Fruit fly (Drosophila melanogaster): ENCODE measurements around the gene pins.

Gene pins

dm6 chr3R:27607218-27607929 is 24.7 kb downstream of the pins start, which contains the start of the genes dsd and Tusp (continued):
- peak; percentile 86 for TF ChIP-seq Antp (GFP tag; optimal IDR thresholded peaks at IDR 0.05)
- TF ChIP-seq NFAT (GFP tag; IDR thresholded peaks at IDR 0.05), result peak; percentile 86
- TF ChIP-seq CG18476 (GFP tag; optimal IDR thresholded peaks at IDR 0.05), result peak; percentile 54
- no peak for TF ChIP-seq tap (tag; optimal IDR thresholded peaks at IDR 0.05)
- TF ChIP-seq NC2α (GFP tag; optimal IDR thresholded peaks at IDR 0.05), result no peak
- peak; percentile 59 for TF ChIP-seq jumu (GFP tag; optimal IDR thresholded peaks at IDR 0.05)
- peak; percentile 22 for TF ChIP-seq Sry-β (GFP tag; optimal IDR thresholded peaks at IDR 0.05)
- TF ChIP-seq kah (GFP tag; optimal IDR thresholded peaks at IDR 0.05), result peak; percentile 45
- peak; percentile 8 for TF ChIP-seq p53 (GFP tag; optimal IDR thresholded peaks at IDR 0.05)
- TF ChIP-seq Elba2 (GFP tag; optimal IDR thresholded peaks at IDR 0.05), result no peak
- TF ChIP-seq tin (GFP tag; optimal IDR thresholded peaks at IDR 0.05), result peak; percentile 84
- peak; percentile 26 for TF ChIP-seq btn (GFP tag; optimal IDR thresholded peaks at IDR 0.05)
- no peak for TF ChIP-seq Tbp (GFP tag; optimal IDR thresholded peaks at IDR 0.05)
- TF ChIP-seq Sin3A (optimal IDR thresholded peaks at IDR 0.05), result no peak
- TF ChIP-seq nom (GFP tag; optimal IDR thresholded peaks at IDR 0.05), result peak; percentile 4
- TF ChIP-seq fu2 (GFP tag; optimal IDR thresholded peaks at IDR 0.05), result peak; percentile 71
- peak; percentile 25 for TF ChIP-seq Dp (GFP tag; optimal IDR thresholded peaks at IDR 0.05)
- TF ChIP-seq da (GFP tag; optimal IDR thresholded peaks at IDR 0.05), result peak; percentile 28
- TF ChIP-seq fd3F (GFP tag; optimal IDR thresholded peaks at IDR 0.05), result peak; percentile 61
- TF ChIP-seq Spps (tag; optimal IDR thresholded peaks at IDR 0.05), result no peak
- TF ChIP-seq sens-2 (GFP tag; IDR thresholded peaks at IDR 0.05), result peak; percentile 37; the same call in 1 of the 2 replicates
- TF ChIP-seq CG3838 (GFP tag; optimal IDR thresholded peaks at IDR 0.05), result no peak
- TF ChIP-seq salm (tag; optimal IDR thresholded peaks at IDR 0.05), result no peak
- peak; percentile 66 for TF ChIP-seq tx (GFP tag; optimal IDR thresholded peaks at IDR 0.05)
- peak; percentile 82 for TF ChIP-seq caup (GFP tag; optimal IDR thresholded peaks at IDR 0.05; ENCODE audit: severe bottlenecking)
- no peak for TF ChIP-seq ham (GFP tag; IDR thresholded peaks at IDR 0.05)
- TF ChIP-seq Hr78 (GFP tag; optimal IDR thresholded peaks at IDR 0.05), result no peak
- peak; percentile 86 for TF ChIP-seq ken (GFP tag; IDR thresholded peaks at IDR 0.05)
- peak; percentile 79 for TF ChIP-seq CG10209 (GFP tag; optimal IDR thresholded peaks at IDR 0.05)
- TF ChIP-seq sna (GFP tag; IDR thresholded peaks at IDR 0.05; ENCODE audit: partially characterized antibody), result no peak; the same call in 1 of the 2 replicates
- TF ChIP-seq Dref (GFP tag; IDR thresholded peaks at IDR 0.05), result peak; percentile 65
- TF ChIP-seq CG8290 (GFP tag; optimal IDR thresholded peaks at IDR 0.05), result peak; percentile 68
- peak; percentile 65 to 90 for TF ChIP-seq CG8290 (tag; optimal IDR thresholded peaks at IDR 0.05)
- peak; percentile 50 for TF ChIP-seq Usf (GFP tag; optimal IDR thresholded peaks at IDR 0.05)
- peak; percentile 50 for TF ChIP-seq CG10979 (tag; optimal IDR thresholded peaks at IDR 0.05)
- peak; percentile 73 for TF ChIP-seq CG7987 (GFP tag; optimal IDR thresholded peaks at IDR 0.05)
- peak; percentile 30 for TF ChIP-seq CG12071 (GFP tag; optimal IDR thresholded peaks at IDR 0.05)
- peak; percentile 31; the same call in 1 of the 2 replicates for TF ChIP-seq gt (GFP tag; IDR thresholded peaks at IDR 0.05)
- TF ChIP-seq emc (GFP tag; optimal IDR thresholded peaks at IDR 0.05), result peak; percentile 31
- peak; percentile 26 for TF ChIP-seq sqz (GFP tag; optimal IDR thresholded peaks at IDR 0.05)
- peak; percentile 77 for TF ChIP-seq CG14014 (GFP tag; IDR thresholded peaks at IDR 0.05)
- TF ChIP-seq knrl (GFP tag; IDR thresholded peaks at IDR 0.05; ENCODE audit: partially characterized antibody), result peak; percentile 64
- TF ChIP-seq ash1 (GFP tag; optimal IDR thresholded peaks at IDR 0.05), result peak; percentile 12
- TF ChIP-seq Ets97D (GFP tag; optimal IDR thresholded peaks at IDR 0.05), result peak; percentile 79
- no peak for TF ChIP-seq zf30C (GFP tag; optimal IDR thresholded peaks at IDR 0.05)
- TF ChIP-seq Atf6 (GFP tag; IDR thresholded peaks at IDR 0.05), result peak; percentile 68
- peak; percentile 87 for TF ChIP-seq Gug (GFP tag; IDR thresholded peaks at IDR 0.05)
- no peak for TF ChIP-seq Nf-YA (GFP tag; IDR thresholded peaks at IDR 0.05)
- peak; percentile 79 for TF ChIP-seq phol (tag; optimal IDR thresholded peaks at IDR 0.05)
- TF ChIP-seq CG9932 (GFP tag; IDR thresholded peaks at IDR 0.05), result peak; percentile 92

All from whole organism, embryonic.